Worm (Caenorhabditis elegans): ENCODE data around the gene ceh-100.
"Not testable (repeated sequence)": the region's sequence is repeated elsewhere in the genome, so short reads cannot be mapped to it uniquely, and the experiment has no call there.

DNA sequence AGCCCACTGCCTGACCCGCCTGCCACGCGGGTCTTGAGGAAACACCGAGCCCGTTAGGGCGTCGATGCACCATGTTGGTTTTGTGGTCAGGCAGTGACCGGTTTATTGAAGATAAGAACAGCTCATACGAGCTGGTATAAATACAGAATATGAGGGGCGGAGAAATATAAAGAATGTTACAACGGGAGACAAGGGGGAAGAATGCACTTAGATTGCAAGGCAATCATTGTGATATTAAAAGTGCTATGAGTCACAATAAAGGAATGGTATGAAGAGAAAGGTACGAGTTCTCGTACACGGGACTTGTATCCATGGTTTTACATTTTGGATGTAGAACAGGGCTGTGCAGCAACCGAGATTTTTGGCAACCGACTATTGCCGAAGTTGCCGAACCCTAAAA, 21.0 kb upstream of the ceh-100 start, which contains the start of gene Y38E10A.14:
- not testable (repeated sequence) for TF ChIP-seq nhr-237 (tag; optimal IDR thresholded peaks at IDR 0.05); aly-2 (tag; optimal IDR thresholded peaks at IDR 0.05); lin-15B (tag; optimal IDR thresholded peaks at IDR 0.05); lin-39 (tag; optimal IDR thresholded peaks at IDR 0.05); fos-1 (tag; optimal IDR thresholded peaks at IDR 0.05); pha-4 (tag; optimal IDR thresholded peaks at IDR 0.05); unc-62 (GFP tag; optimal IDR thresholded peaks at IDR 0.05); ztf-11 (tag; optimal IDR thresholded peaks at IDR 0.05); elt-3 (tag; optimal IDR thresholded peaks at IDR 0.05); ama-1 (optimal IDR thresholded peaks at IDR 0.05); nhr-76 (tag; optimal IDR thresholded peaks at IDR 0.05); ceh-16 (tag; optimal IDR thresholded peaks at IDR 0.05); egl-5 (tag; optimal IDR thresholded peaks at IDR 0.05)

Measured in whole organism, L3 larva.